Worm (Caenorhabditis elegans) whole organism, L2 larva: ENCODE results near the gene F43C11.10.

Experiments used
- ama-1 ChIP-seq: fragments of 150-350 bp; optimal IDR thresholded peaks from 2 replicates; lab custom pipeline; 2018; ENCODE audit warnings: inconsistent platforms
- dmd-4 ChIP-seq: sonication (generic microtip); optimal IDR thresholded peaks from 2 replicates; lab custom pipeline; 2017; ENCODE audit warnings: missing biosample characterization, missing genetic modification characterization
- elt-3 ChIP-seq: sonication (generic microtip); optimal IDR thresholded peaks from 2 replicates; lab custom pipeline; 2017; ENCODE audit warnings: missing biosample characterization, missing genetic modification characterization
- mbf-1 ChIP-seq: sonication (generic microtip); optimal IDR thresholded peaks from 2 replicates; lab custom pipeline; 2017; ENCODE audit warnings: missing biosample characterization, missing genetic modification characterization
- nhr-12 ChIP-seq: fragments of 150-350 bp; optimal IDR thresholded peaks from 2 replicates; lab custom pipeline; 2014; ENCODE audit warnings: missing biosample characterization, missing genetic modification characterization
- nhr-25 ChIP-seq: fragments of 150-350 bp; sonication (generic microtip); optimal IDR thresholded peaks from 3 replicates; lab custom pipeline; 2014; ENCODE audit warnings: missing biosample characterization, missing genetic modification characterization
- snpc-4 ChIP-seq: fragments of 150-350 bp; optimal IDR thresholded peaks from 2 replicates; lab custom pipeline; 2014; ENCODE audit warnings: missing biosample characterization, missing genetic modification characterization
- zag-1 ChIP-seq: fragments of 150-350 bp; optimal IDR thresholded peaks from 2 replicates; lab custom pipeline; 2014; ENCODE audit warnings: missing biosample characterization, missing genetic modification characterization

DNA sequence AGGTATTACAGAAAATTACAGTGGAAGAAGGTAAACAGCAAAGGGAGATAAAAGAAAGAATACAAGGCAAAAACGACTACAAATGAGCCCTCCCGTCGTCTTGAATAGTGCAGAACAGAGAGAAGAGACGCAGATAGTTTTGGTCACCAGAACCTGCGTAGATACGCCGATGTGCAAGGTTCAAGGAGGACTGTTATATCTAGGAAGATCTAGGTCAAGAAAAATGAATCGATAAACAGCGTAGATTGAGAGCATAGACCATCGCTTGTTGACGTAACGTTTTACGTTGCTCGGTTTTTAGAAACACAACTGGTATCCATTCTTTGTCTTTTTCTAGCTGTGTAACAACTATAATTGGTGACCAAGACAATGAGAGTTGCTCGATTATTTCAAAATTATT is 51.6 kb downstream of the F43C11.10 start, which contains the start of gene B0281.5:
- TF ChIP-seq zag-1 (tag; lab: Kevin White, UChicago) (no peak), mbf-1 (tag; lab: Kevin White, UChicago) (no peak), elt-3 (tag; lab: Kevin White, UChicago) (no peak), dmd-4 (tag; lab: Kevin White, UChicago) (no peak), nhr-12 (tag; lab: Kevin White, UChicago) (no peak), ama-1 (no peak), nhr-25 (no peak), snpc-4 (tag; lab: Kevin White, UChicago) (no peak)
